Worm (Caenorhabditis elegans): ENCODE data around the gene sucg-1.

DNA sequence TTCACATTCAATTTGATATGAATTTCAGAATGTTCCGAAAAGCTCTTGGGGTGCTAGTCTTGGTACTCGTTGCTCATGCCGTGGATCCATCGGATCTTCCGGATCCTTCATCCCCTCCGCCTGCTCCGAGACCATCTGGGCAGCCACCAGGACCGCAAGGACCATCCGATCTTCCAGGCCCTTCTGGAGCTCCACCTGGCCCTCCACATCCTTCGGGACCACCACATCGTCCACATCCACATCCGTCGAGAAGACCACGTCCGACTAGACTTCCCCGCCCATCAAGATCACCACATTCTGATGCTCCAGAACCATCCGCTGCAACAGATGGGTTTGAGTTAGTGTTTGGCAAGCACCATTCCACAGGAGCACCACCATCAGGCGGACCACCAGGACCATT lies 5.9 kb downstream of the sucg-1 start, which contains the start of gene clx-1:
- TF ChIP-seq snpc-4 (tag; optimal IDR thresholded peaks at IDR 0.05) (no peak), ces-1 (GFP tag; optimal IDR thresholded peaks at IDR 0.05) (no peak), mab-5 (tag; optimal IDR thresholded peaks at IDR 0.05) (no peak), pha-4 (tag; optimal IDR thresholded peaks at IDR 0.05) (no peak), unc-62 (GFP tag; optimal IDR thresholded peaks at IDR 0.05) (no peak), nhr-237 (tag; optimal IDR thresholded peaks at IDR 0.05) (no peak), tbx-8 (GFP tag; optimal IDR thresholded peaks at IDR 0.05) (no peak), elt-3 (tag; optimal IDR thresholded peaks at IDR 0.05) (no peak), mep-1 (tag; optimal IDR thresholded peaks at IDR 0.05) (no peak), nhr-28 (tag; optimal IDR thresholded peaks at IDR 0.05) (no peak), ceh-39 (tag; optimal IDR thresholded peaks at IDR 0.05) (no peak), unc-39 (tag; optimal IDR thresholded peaks at IDR 0.05) (no peak), nhr-2 (tag; optimal IDR thresholded peaks at IDR 0.05) (no peak), lsy-2 (tag; optimal IDR thresholded peaks at IDR 0.05) (no peak)

All from whole organism, mixed stage, embryonic.